Fruit fly (Drosophila melanogaster) whole organism, embryonic: ENCODE measurements around the gene CG32413.

ENCODE experiments used
- Atf-2 ChIP-seq: fragments of 200-800 bp; sonication (Bioruptor generic); optimal IDR thresholded peaks from 2 replicates; lab custom pipeline; 2016; ENCODE audit warnings: missing biosample characterization, missing genetic modification characterization
- Bdp1 ChIP-seq: fragments of 200-800 bp; sonication (Bioruptor generic); optimal IDR thresholded peaks from 3 replicates; lab custom pipeline; 2016; ENCODE audit warnings: missing biosample characterization, missing genetic modification characterization
- CG10431 ChIP-seq: fragments of 200-800 bp; sonication (Bioruptor generic); optimal IDR thresholded peaks from 3 replicates; lab custom pipeline; 2018; ENCODE audit warnings: missing biosample characterization, mild to moderate bottlenecking, missing genetic modification characterization
- CG10565 ChIP-seq: fragments of 200-800 bp; sonication (Bioruptor generic); optimal IDR thresholded peaks from 3 replicates; lab custom pipeline; 2016; ENCODE audit warnings: missing biosample characterization, mild to moderate bottlenecking, missing genetic modification characterization
- CG10959 ChIP-seq: fragments of 200-800 bp; sonication (Bioruptor generic); IDR thresholded peaks from 2 replicates; pipeline ENCODE4 v1.3.6; 2022; ENCODE audit warnings: missing biosample characterization, missing genetic modification characterization
- CG11085 ChIP-seq: fragments of 200-800 bp; sonication (Bioruptor generic); IDR thresholded peaks from 2 replicates; pipeline ENCODE4 v1.3.6; 2022; ENCODE audit warnings: missing biosample characterization, missing genetic modification characterization
- CG11695 ChIP-seq: fragments of 200-800 bp; sonication (Bioruptor generic); IDR thresholded peaks from 3 replicates; pipeline ENCODE4 v1.3.6; 2022; ENCODE audit warnings: missing biosample characterization, missing genetic modification characterization
- CG11723 ChIP-seq: fragments of 200-800 bp; sonication (Bioruptor generic); optimal IDR thresholded peaks from 2 replicates; lab custom pipeline; 2017; ENCODE audit warnings: missing biosample characterization, mild to moderate bottlenecking, missing genetic modification characterization
- CG15073 ChIP-seq: fragments of 200-800 bp; sonication (Bioruptor generic); optimal IDR thresholded peaks from 2 replicates; lab custom pipeline; 2016; ENCODE audit warnings: missing biosample characterization, missing genetic modification characterization
- CG16815 ChIP-seq: fragments of 200-800 bp; sonication (Bioruptor generic); optimal IDR thresholded peaks from 3 replicates; lab custom pipeline; 2017; ENCODE audit warnings: missing biosample characterization, mild to moderate bottlenecking, missing genetic modification characterization
- CG18262 ChIP-seq: fragments of 200-800 bp; optimal IDR thresholded peaks from 3 replicates; lab custom pipeline; 2019; ENCODE audit warnings: missing biosample characterization, mild to moderate bottlenecking, missing genetic modification characterization, moderate library complexity
- CG18764 ChIP-seq: fragments of 200-800 bp; sonication (Bioruptor generic); optimal IDR thresholded peaks from 3 replicates; lab custom pipeline; 2016; ENCODE audit warnings: missing biosample characterization, missing genetic modification characterization
- CG2678 ChIP-seq: fragments of 200-800 bp; sonication (Bioruptor generic); optimal IDR thresholded peaks from 3 replicates; lab custom pipeline; 2019; ENCODE audit warnings: missing biosample characterization, mild to moderate bottlenecking, missing genetic modification characterization, moderate library complexity
- CG2712 ChIP-seq: fragments of 200-800 bp; optimal IDR thresholded peaks from 3 replicates; lab custom pipeline; 2019; ENCODE audit warnings: missing biosample characterization, mild to moderate bottlenecking, missing genetic modification characterization, moderate library complexity
- CG31224 ChIP-seq: fragments of 200-800 bp; sonication (Bioruptor generic); IDR thresholded peaks from 2 replicates; pipeline ENCODE4 v1.3.6; 2022; ENCODE audit warnings: missing biosample characterization, missing genetic modification characterization
- CG31388 ChIP-seq: fragments of 200-800 bp; sonication (Bioruptor generic); optimal IDR thresholded peaks from 2 replicates; lab custom pipeline; 2016; ENCODE audit warnings: missing biosample characterization, missing genetic modification characterization
- CG3407 ChIP-seq: fragments of 200-800 bp; sonication (Bioruptor generic); optimal IDR thresholded peaks from 2 replicates; lab custom pipeline; 2018; ENCODE audit warnings: missing biosample characterization, mild to moderate bottlenecking, missing genetic modification characterization
- CG34224 ChIP-seq: fragments of 200-800 bp; sonication (Bioruptor generic); IDR thresholded peaks from 3 replicates; pipeline ENCODE4 v1.3.6; 2022; ENCODE audit warnings: missing biosample characterization, missing genetic modification characterization; ENCODE audit not compliant: partially characterized antibody
- CG34376 ChIP-seq: fragments of 200-800 bp; sonication (Bioruptor generic); optimal IDR thresholded peaks from 2 replicates; lab custom pipeline; 2018; ENCODE audit warnings: missing biosample characterization, mild to moderate bottlenecking, missing genetic modification characterization
- CG4424 ChIP-seq: fragments of 200-800 bp; sonication (Bioruptor generic); optimal IDR thresholded peaks from 3 replicates; lab custom pipeline; 2016; ENCODE audit warnings: missing biosample characterization, missing genetic modification characterization
- CG4854 ChIP-seq: fragments of 200-800 bp; sonication (Bioruptor generic); optimal IDR thresholded peaks from 2 replicates; lab custom pipeline; 2016; ENCODE audit warnings: missing biosample characterization, missing genetic modification characterization, inconsistent platforms
- CG8359 ChIP-seq: fragments of 200-800 bp; sonication (Bioruptor generic); optimal IDR thresholded peaks from 2 replicates; lab custom pipeline; 2017; ENCODE audit warnings: missing biosample characterization, mild to moderate bottlenecking, missing genetic modification characterization, borderline replicate concordance
- Camta ChIP-seq: fragments of 200-800 bp; sonication (Bioruptor generic); optimal IDR thresholded peaks from 2 replicates; lab custom pipeline; 2016; ENCODE audit warnings: missing biosample characterization, missing genetic modification characterization
- CoRest ChIP-seq: fragments of 200-800 bp; sonication (Bioruptor generic); optimal IDR thresholded peaks from 3 replicates; lab custom pipeline; 2018; ENCODE audit warnings: missing biosample characterization, mild to moderate bottlenecking, missing genetic modification characterization, moderate library complexity
- D ChIP-seq, 2 experiments: fragments of 200-800 bp in 1 of 2; fragments of >200 bp in 1 of 2; sonication (Bioruptor generic) in 1 of 2; optimal IDR thresholded peaks; 2 replicates in 1 of 2; 3 replicates in 1 of 2; lab custom pipeline; 2017; ENCODE audit warnings: mild to moderate bottlenecking in 1 of 2, missing biosample characterization in 1 of 2, missing genetic modification characterization in 1 of 2, missing genetic modification reagents in 1 of 2
- D19B ChIP-seq: fragments of 200-800 bp; sonication (Bioruptor generic); optimal IDR thresholded peaks from 2 replicates; lab custom pipeline; 2017; ENCODE audit warnings: missing biosample characterization, mild to moderate bottlenecking, missing genetic modification characterization
- Dad ChIP-seq: fragments of 200-800 bp; sonication (Bioruptor generic); optimal IDR thresholded peaks from 3 replicates; lab custom pipeline; 2016; ENCODE audit warnings: missing biosample characterization, missing genetic modification characterization
- Fer1 ChIP-seq: fragments of 200-800 bp; sonication (Bioruptor generic); optimal IDR thresholded peaks from 2 replicates; lab custom pipeline; 2017; ENCODE audit warnings: missing biosample characterization, mild to moderate bottlenecking, missing genetic modification characterization
- Hand ChIP-seq: fragments of 200-800 bp; sonication (Bioruptor generic); optimal IDR thresholded peaks from 2 replicates; lab custom pipeline; 2017; ENCODE audit warnings: mild to moderate bottlenecking, missing biosample characterization, missing genetic modification reagents, missing genetic modification characterization
- Jarid2 ChIP-seq: fragments of 200-800 bp; sonication (Bioruptor generic); optimal IDR thresholded peaks from 3 replicates; lab custom pipeline; 2017; ENCODE audit warnings: mild to moderate bottlenecking, missing biosample characterization, missing genetic modification reagents, missing genetic modification characterization
- Six4 ChIP-seq: fragments of 200-800 bp; sonication (Bioruptor generic); optimal IDR thresholded peaks from 2 replicates; lab custom pipeline; 2016; ENCODE audit warnings: missing biosample characterization, missing genetic modification characterization
- Sox100B ChIP-seq: fragments of 200-800 bp; sonication (Bioruptor generic); optimal IDR thresholded peaks from 3 replicates; lab custom pipeline; 2018; ENCODE audit warnings: missing biosample characterization, mild to moderate bottlenecking, missing genetic modification characterization
- YL-1 ChIP-seq: fragments of 200-800 bp; sonication (Bioruptor generic); optimal IDR thresholded peaks from 3 replicates; lab custom pipeline; 2017; ENCODE audit warnings: missing biosample characterization, mild to moderate bottlenecking, missing genetic modification characterization
- ato ChIP-seq: fragments of 200-800 bp; sonication (Bioruptor generic); IDR thresholded peaks from 2 replicates; pipeline ENCODE4 v1.3.6; 2022; ENCODE audit warnings: missing biosample characterization, missing genetic modification characterization; ENCODE audit not compliant: partially characterized antibody
- az2 ChIP-seq: fragments of 200-800 bp; sonication (Bioruptor generic); optimal IDR thresholded peaks from 3 replicates; lab custom pipeline; 2016; ENCODE audit warnings: missing biosample characterization, missing genetic modification characterization
- dimm ChIP-seq: fragments of 200-800 bp; sonication (Bioruptor generic); IDR thresholded peaks from 2 replicates; pipeline ENCODE4 v1.3.6; 2022; ENCODE audit warnings: missing biosample characterization, missing genetic modification characterization
- gt ChIP-seq: fragments of 200-800 bp; sonication (Bioruptor generic); IDR thresholded peaks from 2 replicates; pipeline ENCODE4 v1.3.6; 2022; ENCODE audit warnings: missing biosample characterization, missing genetic modification characterization
- hbn ChIP-seq: fragments of 200-800 bp; sonication (Bioruptor generic); IDR thresholded peaks from 2 replicates; pipeline ENCODE4 v1.3.6; 2022; ENCODE audit warnings: missing biosample characterization, missing genetic modification characterization; ENCODE audit not compliant: partially characterized antibody
- jing ChIP-seq: fragments of 200-800 bp; sonication (Bioruptor generic); optimal IDR thresholded peaks from 2 replicates; lab custom pipeline; 2018; ENCODE audit warnings: missing biosample characterization, mild to moderate bottlenecking, missing genetic modification characterization
- lbe ChIP-seq: fragments of 200-800 bp; sonication (Bioruptor generic); optimal IDR thresholded peaks from 2 replicates; lab custom pipeline; 2016; ENCODE audit warnings: missing biosample characterization, mild to moderate bottlenecking, missing genetic modification characterization
- lola ChIP-seq, 3 experiments: fragments of >200 bp in 2 of 3; fragments of 200-800 bp in 1 of 3; sonication (Bioruptor generic) in 1 of 3; optimal IDR thresholded peaks; 2 replicates each; lab custom pipeline; 2017 to 2019; ENCODE audit warnings: missing biosample characterization in 3 of 3, missing genetic modification characterization in 3 of 3, mild to moderate bottlenecking in 1 of 3, moderate library complexity in 1 of 3
- pb ChIP-seq: fragments of 200-800 bp; sonication (Bioruptor generic); optimal IDR thresholded peaks from 3 replicates; lab custom pipeline; 2016; ENCODE audit warnings: missing biosample characterization, missing genetic modification characterization
- prd ChIP-seq, 3 experiments: fragments of >200 bp in 2 of 3; fragments of 200-800 bp in 1 of 3; sonication (Bioruptor generic) in 1 of 3; optimal IDR thresholded peaks in 2 of 3; IDR thresholded peaks in 1 of 3; 2 replicates in 2 of 3; 3 replicates in 1 of 3; pipeline versions ENCODE4 v1.3.6 to Lab custom; 2017 to 2022; ENCODE audit warnings: missing biosample characterization in 1 of 3, missing genetic modification characterization in 1 of 3
- sd ChIP-seq: fragments of 200-800 bp; sonication (Bioruptor generic); optimal IDR thresholded peaks from 3 replicates; lab custom pipeline; 2018; ENCODE audit warnings: missing biosample characterization, mild to moderate bottlenecking, missing genetic modification characterization, moderate library complexity
- seq ChIP-seq: fragments of 200-800 bp; sonication (Bioruptor generic); IDR thresholded peaks from 2 replicates; pipeline ENCODE4 v1.3.6; 2022; ENCODE audit warnings: missing biosample characterization, missing genetic modification characterization
- vfl ChIP-seq: fragments of 200-800 bp; sonication (Bioruptor generic); optimal IDR thresholded peaks from 2 replicates; lab custom pipeline; 2016; ENCODE audit warnings: missing biosample characterization, missing genetic modification characterization
- wek ChIP-seq: fragments of 200-800 bp; sonication (Bioruptor generic); optimal IDR thresholded peaks from 3 replicates; lab custom pipeline; 2018; ENCODE audit warnings: missing biosample characterization, mild to moderate bottlenecking, missing genetic modification characterization, moderate library complexity

The CG32413 gene

dm6 chr3L:5881310-5882208 lies 22.3 kb downstream of the CG32413 start (continued):
- TF ChIP-seq sd (no peak), Bdp1 (GFP tag; lab: Kevin White, UChicago) (peak; percentile 23), Sox100B (GFP tag; lab: Kevin White, UChicago) (no peak), CG11695 (GFP tag; lab: Robert Waterston, UW) (0 out of 3 replicates have a peak, but pooled peaks have one; percentile 20), gt (GFP tag; lab: Robert Waterston, UW) (no peak), lola (GFP tag; optimal IDR thresholded peaks at IDR 0.05; lab: Kevin White, UChicago) (peak in 1 of 3 experiments; percentile 77), CG10431 (GFP tag; lab: Kevin White, UChicago) (no peak), CG15073 (GFP tag; lab: Kevin White, UChicago) (peak; percentile 11), D (optimal IDR thresholded peaks at IDR 0.05; lab: Kevin White, UChicago) (no peak), D (GFP tag; optimal IDR thresholded peaks at IDR 0.05; lab: Kevin White, UChicago) (peak; percentile 15), dimm (GFP tag; lab: Robert Waterston, UW) (no peak), pb (GFP tag; lab: Kevin White, UChicago) (no peak), CG18262 (tag; lab: Kevin White, UChicago) (peak; percentile 41), vfl (GFP tag; lab: Kevin White, UChicago) (no peak), CG4854 (no peak), CG10565 (GFP tag; lab: Kevin White, UChicago) (no peak), CoRest (tag; lab: Kevin White, UChicago) (peak; percentile 77), Jarid2 (GFP tag; lab: Kevin White, UChicago) (no peak), CG34224 (no peak), CG34376 (GFP tag; lab: Kevin White, UChicago) (no peak), CG11085 (GFP tag; lab: Robert Waterston, UW) (no peak), CG2712 (tag; lab: Kevin White, UChicago) (no peak), Atf-2 (GFP tag; lab: Kevin White, UChicago) (peak; percentile 56), Camta (GFP tag; lab: Kevin White, UChicago) (peak; percentile 55), CG16815 (peak; percentile 45), YL-1 (GFP tag; lab: Kevin White, UChicago) (no peak), ato (GFP tag; lab: Robert Waterston, UW) (no peak), jing (GFP tag; lab: Kevin White, UChicago) (no peak), wek (GFP tag; lab: Kevin White, UChicago) (no peak), hbn (GFP tag; lab: Robert Waterston, UW) (no peak), prd (optimal IDR thresholded peaks at IDR 0.05; lab: Kevin White, UChicago) (no peak), prd (GFP tag; IDR thresholded peaks at IDR 0.05; lab: Robert Waterston, UW) (no peak; the same call in 2 of the 3 replicates), CG18764 (GFP tag; lab: Kevin White, UChicago) (no peak), Hand (peak; percentile 53), CG2678 (no peak), az2 (GFP tag; lab: Kevin White, UChicago) (peak; percentile 64), CG8359 (GFP tag; lab: Kevin White, UChicago) (no peak), D19B (no peak), CG11723 (GFP tag; lab: Kevin White, UChicago) (peak; percentile 32), Fer1 (no peak), CG31388 (GFP tag; lab: Kevin White, UChicago) (no peak), CG4424 (GFP tag; lab: Kevin White, UChicago) (peak; percentile 11), Six4 (GFP tag; lab: Kevin White, UChicago) (no peak), seq (GFP tag; lab: Robert Waterston, UW) (peak; percentile 63; the same call in 1 of the 2 replicates), Dad (GFP tag; lab: Kevin White, UChicago) (no peak), CG31224 (GFP tag; lab: Robert Waterston, UW) (no peak), lbe (GFP tag; lab: Kevin White, UChicago) (no peak), CG3407 (GFP tag; lab: Kevin White, UChicago) (peak; percentile 13), CG10959 (GFP tag; lab: Robert Waterston, UW) (no peak)
